Worm (Caenorhabditis elegans) whole organism, L1 larva: ENCODE data around the gene K11H12.11.

ENCODE experiments used
- C04F5.9 ChIP-seq: sonication (generic microtip); optimal IDR thresholded peaks from 2 replicates; lab custom pipeline; 2016; ENCODE audit warnings: missing genetic modification characterization, missing compliant biosample characterization
- ama-1 ChIP-seq: fragments of 150-350 bp; optimal IDR thresholded peaks from 2 replicates; lab custom pipeline; 2014
- ces-1 ChIP-seq: fragments of 150-350 bp; optimal IDR thresholded peaks from 2 replicates; lab custom pipeline; 2014; ENCODE audit warnings: missing biosample characterization, missing genetic modification reagents, missing genetic modification characterization
- dpl-1 ChIP-seq, 3 experiments: fragments of 150-350 bp in 2 of 3; sonication (generic microtip) in 1 of 3; optimal IDR thresholded peaks; 2 replicates each; lab custom pipeline; 2014 to 2017; ENCODE audit warnings: missing biosample characterization in 3 of 3, missing genetic modification characterization in 3 of 3, missing genetic modification reagents in 3 of 3
- lin-39 ChIP-seq: fragments of 150-350 bp; optimal IDR thresholded peaks from 2 replicates; lab custom pipeline; 2014; ENCODE audit warnings: missing biosample characterization, missing genetic modification reagents, missing genetic modification characterization
- nhr-20 ChIP-seq: sonication (generic microtip); optimal IDR thresholded peaks from 2 replicates; lab custom pipeline; 2016; ENCODE audit warnings: mild to moderate bottlenecking, missing genetic modification characterization, missing compliant biosample characterization
- pqm-1 ChIP-seq: sonication (generic microtip); optimal IDR thresholded peaks from 3 replicates; lab custom pipeline; 2017; ENCODE audit warnings: missing biosample characterization, missing genetic modification characterization
- skn-1 ChIP-seq: fragments of 150-350 bp; optimal IDR thresholded peaks from 2 replicates; lab custom pipeline; 2014; ENCODE audit warnings: missing biosample characterization, missing genetic modification characterization
- unc-30 ChIP-seq: sonication (generic microtip); optimal IDR thresholded peaks from 2 replicates; lab custom pipeline; 2017; ENCODE audit warnings: missing biosample characterization, missing genetic modification characterization
- zag-1 ChIP-seq: fragments of 150-350 bp; optimal IDR thresholded peaks from 2 replicates; lab custom pipeline; 2014; ENCODE audit warnings: missing biosample characterization, missing genetic modification characterization

- TF ChIP-seq skn-1 = no peak
- TF ChIP-seq zag-1 (tag; lab: Kevin White, UChicago) = no peak
- no peak for TF ChIP-seq nhr-20
- no peak for TF ChIP-seq ces-1 (GFP tag; lab: Kevin White, UChicago)
- TF ChIP-seq lin-39 (tag; lab: Kevin White, UChicago) = no peak
- TF ChIP-seq dpl-1 (GFP tag; optimal IDR thresholded peaks at IDR 0.05; lab: Kevin White, UChicago) = no peak
- no peak for TF ChIP-seq pqm-1 (tag; lab: Kevin White, UChicago)
- TF ChIP-seq C04F5.9 = no peak
- TF ChIP-seq ama-1 (lab: Kevin White, UChicago) = no peak
- no peak for TF ChIP-seq unc-30 (tag; lab: Kevin White, UChicago)
Measured at ce11 chrIV:673313-673712, 3.0 kb upstream of the K11H12.11 start, which contains the start of gene K11H12.3.
